Worm (Caenorhabditis elegans) whole organism, L4 larva: ENCODE results near the gene F55B12.10.
A peak's percentile ranks its signal among the peaks of the same experiment; 100 is the strongest.

ENCODE experiments used
- Y48G9A.11 ChIP-seq: fragments of 200-800 bp; sonication (Bioruptor generic); IDR thresholded peaks from 2 replicates; pipeline ENCODE4 v1.3.6; 2022; ENCODE audit warnings: missing genetic modification reagents, missing genetic modification characterization, missing compliant biosample characterization
- ZK337.2 ChIP-seq: fragments of 200-800 bp; sonication (Bioruptor generic); IDR thresholded peaks from 2 replicates; pipeline ENCODE4 v1.3.6; 2022; ENCODE audit warnings: missing genetic modification reagents, missing genetic modification characterization, missing compliant biosample characterization
- aly-2 ChIP-seq: sonication (generic microtip); optimal IDR thresholded peaks from 2 replicates; lab custom pipeline; 2018; ENCODE audit warnings: missing biosample characterization, missing genetic modification characterization
- arid-1 ChIP-seq: fragments of 200-800 bp; sonication (Bioruptor generic); conservative IDR thresholded peaks from 2 replicates; pipeline ENCODE4 v1.3.6; 2022; ENCODE audit warnings: missing genetic modification reagents, missing genetic modification characterization, missing compliant biosample characterization
- attf-4 ChIP-seq: sonication (generic microtip); optimal IDR thresholded peaks from 3 replicates; lab custom pipeline; 2017; ENCODE audit warnings: missing biosample characterization, missing genetic modification characterization
- ces-1 ChIP-seq: fragments of 150-350 bp; sonication (generic microtip); optimal IDR thresholded peaks from 4 replicates; lab custom pipeline; 2014; ENCODE audit warnings: missing biosample characterization, missing genetic modification reagents, missing genetic modification characterization
- daf-16 ChIP-seq, 3 experiments: sonication (generic microtip); optimal IDR thresholded peaks; 2 replicates each; lab custom pipeline; 2016 to 2017; ENCODE audit warnings: missing genetic modification characterization in 3 of 3, missing genetic modification reagents in 3 of 3, mild to moderate bottlenecking in 2 of 3, missing compliant biosample characterization in 2 of 3, missing biosample characterization in 1 of 3, moderate library complexity in 1 of 3
- daf-19 ChIP-seq: fragments of 200-800 bp; sonication (Bioruptor generic); conservative IDR thresholded peaks from 2 replicates; pipeline ENCODE4 v1.3.6; 2022; ENCODE audit warnings: missing genetic modification characterization, missing compliant biosample characterization
- dpl-1 ChIP-seq: fragments of 150-350 bp; optimal IDR thresholded peaks from 2 replicates; lab custom pipeline; 2014; ENCODE audit warnings: missing biosample characterization, missing genetic modification reagents, missing genetic modification characterization
- duxl-1 ChIP-seq: sonication (generic microtip); optimal IDR thresholded peaks from 2 replicates; lab custom pipeline; 2016; ENCODE audit warnings: mild to moderate bottlenecking, missing genetic modification characterization, moderate library complexity, missing compliant biosample characterization; ENCODE audit not compliant: poor library complexity
- dve-1 ChIP-seq: sonication (generic microtip); optimal IDR thresholded peaks from 2 replicates; lab custom pipeline; 2017; ENCODE audit warnings: antibody characterized with exemption, mild to moderate bottlenecking, missing genetic modification characterization, missing compliant biosample characterization; ENCODE audit not compliant: insufficient read depth
- fos-1 ChIP-seq: fragments of 150-350 bp; optimal IDR thresholded peaks from 2 replicates; lab custom pipeline; 2014; ENCODE audit warnings: missing biosample characterization, missing genetic modification characterization
- hlh-30 ChIP-seq: sonication (generic microtip); optimal IDR thresholded peaks from 2 replicates; lab custom pipeline; 2017; ENCODE audit warnings: antibody characterized with exemption, mild to moderate bottlenecking, missing genetic modification characterization, missing compliant biosample characterization; ENCODE audit not compliant: insufficient read depth
- lim-7 ChIP-seq: fragments of 200-800 bp; sonication (Bioruptor generic); IDR thresholded peaks from 2 replicates; pipeline ENCODE4 v1.3.6; 2022; ENCODE audit warnings: missing genetic modification characterization, missing compliant biosample characterization
- lin-15B ChIP-seq: fragments of 150-350 bp; sonication (generic microtip); optimal IDR thresholded peaks from 3 replicates; lab custom pipeline; 2014; ENCODE audit warnings: missing biosample characterization, missing genetic modification characterization
- lin-29 ChIP-seq: fragments of 200-800 bp; sonication (Bioruptor generic); IDR thresholded peaks from 2 replicates; pipeline ENCODE4 v1.3.6; 2022; ENCODE audit warnings: missing genetic modification reagents, missing genetic modification characterization, missing compliant biosample characterization
- lsy-2 ChIP-seq, 2 experiments: fragments of 150-350 bp in 1 of 2; sonication (generic microtip) in 1 of 2; optimal IDR thresholded peaks; 2 replicates each; lab custom pipeline; 2014 to 2017; ENCODE audit warnings: missing biosample characterization in 2 of 2, missing genetic modification characterization in 2 of 2
- madf-5 ChIP-seq, 2 experiments: fragments of 200-800 bp; sonication (Bioruptor generic); IDR thresholded peaks; 2 replicates each; pipeline ENCODE4 v1.3.6; 2022; ENCODE audit warnings: missing compliant biosample characterization in 2 of 2, missing genetic modification characterization in 2 of 2
- mdl-1 ChIP-seq, 2 experiments: fragments of 150-350 bp in 1 of 2; sonication (generic microtip) in 1 of 2; optimal IDR thresholded peaks; 2 replicates each; lab custom pipeline; 2014 to 2017; ENCODE audit warnings: missing biosample characterization in 2 of 2, missing genetic modification characterization in 2 of 2
- mdt-29 ChIP-seq: fragments of 200-800 bp; sonication (Bioruptor generic); IDR thresholded peaks from 2 replicates; pipeline ENCODE4 v1.3.6; 2022; ENCODE audit warnings: missing genetic modification reagents, missing genetic modification characterization, missing compliant biosample characterization
- mxl-3 ChIP-seq: fragments of 200-800 bp; sonication (Bioruptor generic); optimal IDR thresholded peaks from 2 replicates; lab custom pipeline; 2018; ENCODE audit warnings: mild to moderate bottlenecking, missing genetic modification characterization, missing compliant biosample characterization
- nhr-10 ChIP-seq: fragments of 150-350 bp; optimal IDR thresholded peaks from 2 replicates; lab custom pipeline; 2014; ENCODE audit warnings: missing biosample characterization, missing genetic modification characterization
- nhr-102 ChIP-seq: sonication (generic microtip); optimal IDR thresholded peaks from 2 replicates; lab custom pipeline; 2016; ENCODE audit warnings: mild to moderate bottlenecking, missing genetic modification characterization, moderate library complexity, missing compliant biosample characterization
- nhr-11 ChIP-seq: fragments of 150-350 bp; optimal IDR thresholded peaks from 2 replicates; lab custom pipeline; 2014; ENCODE audit warnings: missing biosample characterization, missing genetic modification characterization
- nhr-111 ChIP-seq: fragments of 200-800 bp; sonication (Bioruptor generic); optimal IDR thresholded peaks from 2 replicates; lab custom pipeline; 2018; ENCODE audit warnings: mild to moderate bottlenecking, missing genetic modification characterization, missing compliant biosample characterization
- nhr-237 ChIP-seq: sonication (generic microtip); optimal IDR thresholded peaks from 2 replicates; lab custom pipeline; 2017; ENCODE audit warnings: missing biosample characterization, missing genetic modification characterization
- nhr-25 ChIP-seq: sonication (generic microtip); optimal IDR thresholded peaks from 2 replicates; lab custom pipeline; 2017; ENCODE audit warnings: missing genetic modification characterization, mild to moderate bottlenecking, missing compliant biosample characterization, antibody characterized with exemption, moderate library complexity, borderline replicate concordance; ENCODE audit not compliant: insufficient read depth
- nhr-28 ChIP-seq: fragments of 150-350 bp; optimal IDR thresholded peaks from 2 replicates; lab custom pipeline; 2014; ENCODE audit warnings: missing biosample characterization, missing genetic modification characterization
- nhr-6 ChIP-seq: fragments of 150-350 bp; optimal IDR thresholded peaks from 2 replicates; lab custom pipeline; 2014; ENCODE audit warnings: missing biosample characterization, missing genetic modification characterization
- nhr-77 ChIP-seq: fragments of 150-350 bp; optimal IDR thresholded peaks from 2 replicates; lab custom pipeline; 2014; ENCODE audit warnings: missing biosample characterization, missing genetic modification characterization
- pha-4 ChIP-seq, 2 experiments: fragments of 150-350 bp in 1 of 2; fragments of 200-800 bp in 1 of 2; sonication (Bioruptor generic) in 1 of 2; IDR thresholded peaks in 1 of 2; optimal IDR thresholded peaks in 1 of 2; 2 replicates each; pipeline versions ENCODE4 v1.3.6 to Lab custom; 2014 to 2022; ENCODE audit warnings: missing genetic modification characterization in 2 of 2, missing genetic modification reagents in 2 of 2, missing biosample characterization in 1 of 2, missing compliant biosample characterization in 1 of 2
- zfp-2 ChIP-seq: sonication (generic microtip); optimal IDR thresholded peaks from 2 replicates; lab custom pipeline; 2016; ENCODE audit warnings: mild to moderate bottlenecking, missing genetic modification characterization, missing compliant biosample characterization
- zfp-3 ChIP-seq: fragments of 200-800 bp; sonication (Bioruptor generic); conservative IDR thresholded peaks from 2 replicates; pipeline ENCODE4 v1.3.6; 2022; ENCODE audit warnings: missing genetic modification reagents, missing genetic modification characterization, missing compliant biosample characterization
- ztf-11 ChIP-seq: fragments of 150-350 bp; optimal IDR thresholded peaks from 2 replicates; lab custom pipeline; 2014; ENCODE audit warnings: missing biosample characterization, missing genetic modification characterization

F55B12.10 gene

ce11 chrV:13879241-13879640 is 39.7 kb downstream of the F55B12.10 start, which contains the start of gene lbp-7 (continued):
- TF ChIP-seq hlh-30 (tag; lab: Kevin White, UChicago) = no peak
- TF ChIP-seq mdl-1 (tag; optimal IDR thresholded peaks at IDR 0.05; lab: Kevin White, UChicago) = no peak
- TF ChIP-seq duxl-1 (tag; lab: Kevin White, UChicago) = no peak
- TF ChIP-seq ces-1 (GFP tag; lab: Kevin White, UChicago) = no peak
- TF ChIP-seq ZK337.2 (GFP tag; lab: Robert Waterston, UW) = no peak
- no peak for TF ChIP-seq nhr-11
- no peak for TF ChIP-seq lin-29 (GFP tag; lab: Robert Waterston, UW)
- TF ChIP-seq daf-16 (GFP tag; optimal IDR thresholded peaks at IDR 0.05; lab: Kevin White, UChicago) = no peak
- TF ChIP-seq daf-16 (tag; optimal IDR thresholded peaks at IDR 0.05; lab: Kevin White, UChicago) = peak; percentile 79
- peak; percentile 31 for TF ChIP-seq nhr-6 (tag; lab: Kevin White, UChicago)
- no peak for TF ChIP-seq lsy-2 (tag; optimal IDR thresholded peaks at IDR 0.05; lab: Kevin White, UChicago)
- no peak for TF ChIP-seq arid-1 (GFP tag; lab: Robert Waterston, UW)
- TF ChIP-seq nhr-237 (tag; lab: Kevin White, UChicago) = no peak
- TF ChIP-seq nhr-25 (tag; lab: Kevin White, UChicago) = no peak
- no peak for TF ChIP-seq mdt-29 (GFP tag; lab: Robert Waterston, UW)
- no peak for TF ChIP-seq zfp-2 (tag; lab: Kevin White, UChicago)
- TF ChIP-seq Y48G9A.11 (GFP tag; lab: Robert Waterston, UW) = no peak
- TF ChIP-seq mxl-3 (GFP tag; lab: Kevin White, UChicago) = no peak
- no peak for TF ChIP-seq fos-1 (tag; lab: Kevin White, UChicago)
- TF ChIP-seq pha-4 (GFP tag; IDR thresholded peaks at IDR 0.05; lab: Robert Waterston, UW) = no peak
- TF ChIP-seq pha-4 (tag; optimal IDR thresholded peaks at IDR 0.05; lab: Kevin White, UChicago) = no peak
- TF ChIP-seq zfp-3 (GFP tag; lab: Robert Waterston, UW) = no peak
- no peak for TF ChIP-seq aly-2
- TF ChIP-seq attf-4 (tag; lab: Kevin White, UChicago) = no peak
- TF ChIP-seq lin-15B (tag; lab: Kevin White, UChicago) = no peak
- TF ChIP-seq daf-19 (GFP tag; lab: Robert Waterston, UW) = no peak
- TF ChIP-seq ztf-11 (tag; lab: Kevin White, UChicago) = no peak
- TF ChIP-seq nhr-77 (tag; lab: Kevin White, UChicago) = peak; percentile 5
- TF ChIP-seq, all 104 proteins: peak for 12

ce11 chrV:13880163-13880562 is 40.6 kb downstream of the F55B12.10 start:
- TF ChIP-seq dve-1 (tag; lab: Kevin White, UChicago) (peak; percentile 1), daf-16 (GFP tag; optimal IDR thresholded peaks at IDR 0.05; lab: Kevin White, UChicago) (no peak), daf-16 (tag; optimal IDR thresholded peaks at IDR 0.05; lab: Kevin White, UChicago) (peak; percentile 22), nhr-10 (no peak), nhr-102 (no peak), dpl-1 (GFP tag; lab: Kevin White, UChicago) (peak; percentile 19), lin-29 (GFP tag; lab: Robert Waterston, UW) (no peak), lim-7 (GFP tag; lab: Robert Waterston, UW) (no peak), nhr-6 (tag; lab: Kevin White, UChicago) (peak; percentile 20), nhr-28 (tag; lab: Kevin White, UChicago) (peak; percentile 2), hlh-30 (tag; lab: Kevin White, UChicago) (peak; percentile 30)

ce11 chrV:13880607-13881006 is 41.1 kb downstream of the F55B12.10 start, which contains the start of gene T22G5.3:
Gene T22G5.3, plus strand, starts transcription at chrV:13880907.
- TF ChIP-seq nhr-28 (tag; lab: Kevin White, UChicago) (no peak), duxl-1 (tag; lab: Kevin White, UChicago) (no peak), lim-7 (GFP tag; lab: Robert Waterston, UW) (no peak), nhr-10 (no peak), nhr-111 (GFP tag; lab: Kevin White, UChicago) (no peak), madf-5 (GFP tag; IDR thresholded peaks at IDR 0.05; lab: Robert Waterston, UW) (no peak), ztf-11 (tag; lab: Kevin White, UChicago) (no peak)
